Worm (Caenorhabditis elegans) whole organism, L1 larva: ENCODE measurements around the gene C33F10.8.

Source experiments
- ama-1 ChIP-seq: fragments of 150-350 bp; optimal IDR thresholded peaks from 2 replicates; lab custom pipeline; 2014
- ceh-82 ChIP-seq, 3 experiments: fragments of 150-350 bp in 1 of 3; sonication (generic microtip) in 2 of 3; optimal IDR thresholded peaks; 2 replicates each; lab custom pipeline; 2014 to 2017; ENCODE audit warnings: missing biosample characterization in 3 of 3, missing genetic modification characterization in 3 of 3
- dpl-1 ChIP-seq, 3 experiments: fragments of 150-350 bp in 2 of 3; sonication (generic microtip) in 1 of 3; optimal IDR thresholded peaks; 2 replicates each; lab custom pipeline; 2014 to 2017; ENCODE audit warnings: missing biosample characterization in 3 of 3, missing genetic modification characterization in 3 of 3, missing genetic modification reagents in 3 of 3
- lin-13 ChIP-seq: fragments of 150-350 bp; optimal IDR thresholded peaks from 2 replicates; lab custom pipeline; 2014; ENCODE audit warnings: missing biosample characterization, missing genetic modification reagents, missing genetic modification characterization
- lin-15B ChIP-seq: fragments of 150-350 bp; sonication (generic microtip); optimal IDR thresholded peaks from 3 replicates; lab custom pipeline; 2014; ENCODE audit warnings: missing biosample characterization, missing genetic modification characterization
- lir-3 ChIP-seq: sonication (generic microtip); optimal IDR thresholded peaks from 2 replicates; lab custom pipeline; 2016; ENCODE audit warnings: mild to moderate bottlenecking, missing genetic modification characterization, moderate library complexity, missing compliant biosample characterization; ENCODE audit not compliant: poor library complexity
- mdl-1 ChIP-seq, 2 experiments: fragments of 150-350 bp; optimal IDR thresholded peaks; 2 replicates each; lab custom pipeline; 2014 to 2017; ENCODE audit warnings: missing biosample characterization in 2 of 2, missing genetic modification characterization in 2 of 2, inconsistent platforms in 1 of 2
- pax-3 ChIP-seq: fragments of 200-800 bp; sonication (Bioruptor generic); optimal IDR thresholded peaks from 2 replicates; lab custom pipeline; 2018; ENCODE audit warnings: mild to moderate bottlenecking, missing genetic modification characterization, moderate library complexity, missing compliant biosample characterization
- unc-130 ChIP-seq: fragments of 150-350 bp; optimal IDR thresholded peaks from 2 replicates; lab custom pipeline; 2017; ENCODE audit warnings: missing biosample characterization, missing genetic modification characterization, inconsistent platforms
- unc-62 ChIP-seq: fragments of 150-350 bp; optimal IDR thresholded peaks from 2 replicates; lab custom pipeline; 2014; ENCODE audit warnings: missing biosample characterization, missing genetic modification reagents, missing genetic modification characterization
- unc-98 ChIP-seq: fragments of 200-800 bp; sonication (Bioruptor generic); IDR thresholded peaks from 2 replicates; pipeline ENCODE4 v1.3.6; 2022; ENCODE audit warnings: missing genetic modification characterization, missing compliant biosample characterization
- ztf-11 ChIP-seq, 2 experiments: sonication (generic microtip); optimal IDR thresholded peaks; 2 replicates each; lab custom pipeline; 2016 to 2017; ENCODE audit warnings: missing genetic modification characterization in 2 of 2, missing biosample characterization in 1 of 2, missing compliant biosample characterization in 1 of 2
- ztf-4 ChIP-seq: fragments of 150-350 bp; optimal IDR thresholded peaks from 2 replicates; lab custom pipeline; 2014; ENCODE audit warnings: missing biosample characterization, missing genetic modification characterization

DNA sequence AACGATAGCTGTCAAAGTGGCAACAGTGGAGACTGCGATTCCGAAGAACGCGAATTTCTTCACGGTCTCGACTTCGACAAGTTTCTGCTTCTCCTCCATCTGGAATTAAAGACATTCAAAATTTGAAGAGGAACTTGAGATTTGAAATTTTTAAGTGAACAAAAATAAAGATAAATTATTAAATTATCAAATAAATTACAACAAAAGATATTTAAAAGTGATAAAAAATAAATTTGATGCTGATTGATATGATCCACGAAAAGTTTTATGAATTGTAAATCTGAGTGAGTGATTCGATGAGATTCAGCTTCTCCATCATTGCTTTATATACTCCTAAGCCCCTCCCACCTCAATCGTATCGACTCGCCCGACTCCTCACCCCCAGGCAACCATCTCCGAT, 42.4 kb upstream of the C33F10.8 start, which contains the start of gene col-17:
- no peak for TF ChIP-seq unc-98
- no peak for TF ChIP-seq ama-1
- no peak for TF ChIP-seq ztf-4 (tag; lab: Kevin White, UChicago)
- TF ChIP-seq unc-62 (GFP tag; lab: Kevin White, UChicago), result no peak
- no peak for TF ChIP-seq mdl-1 (tag; optimal IDR thresholded peaks at IDR 0.05; lab: Kevin White, UChicago)
- no peak for TF ChIP-seq pax-3 (tag; lab: Kevin White, UChicago)
- TF ChIP-seq lin-15B (tag; lab: Kevin White, UChicago), result no peak
- no peak for TF ChIP-seq lin-13 (GFP tag; lab: Kevin White, UChicago)
- TF ChIP-seq lir-3 (tag; lab: Kevin White, UChicago), result no peak
- no peak for TF ChIP-seq ztf-11 (tag; optimal IDR thresholded peaks at IDR 0.05; lab: Kevin White, UChicago)
- TF ChIP-seq dpl-1 (GFP tag; optimal IDR thresholded peaks at IDR 0.05; lab: Kevin White, UChicago), result no peak
- TF ChIP-seq unc-130, result no peak
- no peak for TF ChIP-seq ceh-82 (tag; optimal IDR thresholded peaks at IDR 0.05; lab: Kevin White, UChicago)
